Worm (Caenorhabditis elegans): ENCODE results near the gene oac-58.

Gene oac-58

DNA sequence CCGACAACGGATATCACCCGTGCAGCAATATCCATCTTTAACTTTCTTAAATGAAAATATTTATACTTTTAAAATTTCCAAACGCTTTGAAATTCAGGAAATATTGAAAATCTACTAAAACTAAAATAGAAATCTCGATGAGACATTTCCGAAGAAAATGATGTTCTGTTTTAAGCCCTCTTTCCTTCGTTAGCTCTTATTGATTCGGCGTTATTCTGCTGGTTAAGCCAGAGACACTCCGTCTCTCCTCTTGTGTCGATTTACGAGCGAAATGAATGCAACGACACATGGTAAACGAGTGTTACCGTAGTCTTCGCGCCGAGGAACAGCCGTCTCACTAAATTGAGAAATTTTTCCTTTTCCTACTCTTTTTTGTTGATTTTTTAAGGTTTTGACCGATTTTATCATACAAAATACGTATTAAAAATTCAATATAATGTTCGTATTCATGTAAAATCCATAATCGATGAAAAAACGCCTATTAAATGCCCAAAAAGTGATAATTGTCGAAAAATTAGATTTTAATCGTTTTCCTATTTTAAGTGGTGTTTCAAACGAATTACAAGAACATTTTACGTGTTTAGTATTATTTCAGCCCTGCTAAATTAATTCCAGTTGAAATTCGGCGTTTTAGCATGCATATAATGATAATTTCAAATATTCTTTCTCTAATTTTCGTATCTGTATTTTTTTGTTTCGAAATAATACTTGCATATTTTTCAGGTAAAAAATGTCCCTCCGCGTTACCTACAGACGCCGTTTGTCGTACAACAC is 43.0 kb downstream of the oac-58 start, which contains the start of the genes ppm-1.H and rpl-34:
TSS of gene ppm-1.H (minus strand) at position 51 of the 774 bp plus-strand sequence.
TSS of gene rpl-34 (plus strand) at position 724 of the 774 bp plus-strand sequence.
- TF ChIP-seq ref-1 (GFP tag; conservative IDR thresholded peaks at IDR 0.05), result no peak
- TF ChIP-seq klf-2 (GFP tag; conservative IDR thresholded peaks at IDR 0.05), result no peak
- TF ChIP-seq flt-1 (GFP tag; IDR thresholded peaks at IDR 0.05), result no peak; the same call in none of the 2 replicates
- no peak for TF ChIP-seq med-1 (GFP tag; optimal IDR thresholded peaks at IDR 0.05; ENCODE audit: insufficient read depth)
- TF ChIP-seq cog-1 (tag; optimal IDR thresholded peaks at IDR 0.05), result peak; percentile 37
- no peak for TF ChIP-seq tab-1 (GFP tag; IDR thresholded peaks at IDR 0.05)
- 0 out of 2 replicates have a peak, but pooled peaks have one; percentile 20 for TF ChIP-seq T22C8.4 (GFP tag; IDR thresholded peaks at IDR 0.05)
- TF ChIP-seq ztf-23 (GFP tag; IDR thresholded peaks at IDR 0.05), result peak; percentile 61; the same call in 1 of the 2 replicates
- TF ChIP-seq ztf-29 (GFP tag; IDR thresholded peaks at IDR 0.05), result peak; percentile 53; the same call in 1 of the 2 replicates

DNA sequence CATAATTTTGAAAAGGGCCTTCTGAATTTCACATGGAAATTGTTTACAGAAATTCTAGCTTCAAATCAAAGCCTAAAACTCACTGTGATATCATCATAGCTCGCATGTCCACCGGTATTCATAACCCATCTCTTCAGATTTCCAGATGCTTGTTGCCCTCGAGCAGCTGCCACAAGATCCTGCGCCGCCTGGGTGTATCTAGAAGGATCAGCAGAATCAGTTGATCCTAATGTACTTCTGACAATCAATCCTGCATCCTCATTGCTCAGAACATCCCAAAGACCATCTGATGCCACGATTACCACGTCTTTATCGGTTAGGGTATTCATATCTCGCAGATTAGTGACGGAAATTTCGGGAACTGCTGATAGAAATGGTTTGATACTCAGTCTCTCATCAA is 45.6 kb downstream of the oac-58 start:
- TF ChIP-seq cog-1 (tag; optimal IDR thresholded peaks at IDR 0.05) (no peak), ztf-23 (GFP tag; IDR thresholded peaks at IDR 0.05) (no peak), flt-1 (GFP tag; IDR thresholded peaks at IDR 0.05) (no peak), med-1 (GFP tag; optimal IDR thresholded peaks at IDR 0.05; ENCODE audit: insufficient read depth) (no peak), T22C8.4 (GFP tag; IDR thresholded peaks at IDR 0.05) (no peak), klf-2 (GFP tag; conservative IDR thresholded peaks at IDR 0.05) (no peak), ref-1 (GFP tag; conservative IDR thresholded peaks at IDR 0.05) (no peak), ztf-29 (GFP tag; IDR thresholded peaks at IDR 0.05) (no peak), tab-1 (GFP tag; IDR thresholded peaks at IDR 0.05) (no peak)

DNA sequence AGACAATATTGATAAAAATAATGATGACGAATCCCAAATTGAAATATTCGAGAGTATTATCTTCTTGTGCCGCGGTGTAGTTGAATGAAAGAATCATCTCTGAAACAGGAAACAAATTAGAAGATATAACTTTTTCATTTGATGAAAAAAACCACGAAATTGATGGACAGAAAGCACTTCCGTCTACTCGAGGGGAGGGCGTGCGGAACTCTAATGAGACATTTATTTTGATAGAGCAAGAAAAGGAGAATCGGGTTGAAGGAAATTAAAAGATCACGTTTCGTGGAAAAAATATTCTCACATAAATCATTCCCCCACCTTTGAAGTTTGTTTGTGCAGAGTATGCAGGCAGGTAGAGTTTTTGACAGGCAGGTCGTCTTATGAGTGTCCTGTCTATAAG is 50.1 kb downstream of the oac-58 start, which contains the start of gene sre-14:
TSS of gene sre-14 (minus strand) at position 101 of the 400 bp plus-strand sequence.
- TF ChIP-seq ztf-29 (GFP tag; IDR thresholded peaks at IDR 0.05), result no peak
- no peak for TF ChIP-seq T22C8.4 (GFP tag; IDR thresholded peaks at IDR 0.05)
- no peak for TF ChIP-seq ref-1 (GFP tag; conservative IDR thresholded peaks at IDR 0.05)
- TF ChIP-seq tab-1 (GFP tag; IDR thresholded peaks at IDR 0.05), result no peak
- TF ChIP-seq flt-1 (GFP tag; IDR thresholded peaks at IDR 0.05), result no peak
- TF ChIP-seq cog-1 (tag; optimal IDR thresholded peaks at IDR 0.05), result no peak
- no peak for TF ChIP-seq med-1 (GFP tag; optimal IDR thresholded peaks at IDR 0.05; ENCODE audit: insufficient read depth)
- TF ChIP-seq klf-2 (GFP tag; conservative IDR thresholded peaks at IDR 0.05), result no peak
- TF ChIP-seq ztf-23 (GFP tag; IDR thresholded peaks at IDR 0.05), result no peak

- TF ChIP-seq klf-2 (GFP tag; conservative IDR thresholded peaks at IDR 0.05), result no peak
- no peak for TF ChIP-seq ref-1 (GFP tag; conservative IDR thresholded peaks at IDR 0.05)
- no peak for TF ChIP-seq T22C8.4 (GFP tag; IDR thresholded peaks at IDR 0.05)
- TF ChIP-seq tab-1 (GFP tag; IDR thresholded peaks at IDR 0.05), result no peak
- no peak for TF ChIP-seq med-1 (GFP tag; optimal IDR thresholded peaks at IDR 0.05; ENCODE audit: insufficient read depth)
- no peak for TF ChIP-seq ztf-23 (GFP tag; IDR thresholded peaks at IDR 0.05)
- no peak for TF ChIP-seq flt-1 (GFP tag; IDR thresholded peaks at IDR 0.05)
- no peak for TF ChIP-seq ztf-29 (GFP tag; IDR thresholded peaks at IDR 0.05)
- no peak for TF ChIP-seq cog-1 (tag; optimal IDR thresholded peaks at IDR 0.05)
Observed at ce11 chrIV:12259161-12259870, 52.2 kb downstream of the oac-58 start, which contains the start of gene Y39C12A.9. Y39C12A.9 (minus strand) TSS chrIV:12259211.

Measured in whole organism, midembryonic.